Worm (Caenorhabditis elegans) whole organism, L1 larva: ENCODE measurements around the gene ZK1248.4.

Experiments used
- C16A3.4 ChIP-seq: fragments of 150-350 bp; optimal IDR thresholded peaks from 2 replicates; lab custom pipeline; 2014; ENCODE audit warnings: missing biosample characterization, missing genetic modification characterization
- C34B4.2 ChIP-seq: sonication (generic microtip); optimal IDR thresholded peaks from 2 replicates; lab custom pipeline; 2017; ENCODE audit warnings: mild to moderate bottlenecking, missing genetic modification characterization, missing compliant biosample characterization
- F16B12.6 ChIP-seq: fragments of 150-350 bp; optimal IDR thresholded peaks from 2 replicates; lab custom pipeline; 2014; ENCODE audit warnings: missing biosample characterization, missing genetic modification characterization
- alr-1 ChIP-seq: fragments of 200-800 bp; sonication (Bioruptor generic); optimal IDR thresholded peaks from 2 replicates; lab custom pipeline; 2018; ENCODE audit warnings: borderline replicate concordance, mild to moderate bottlenecking, missing genetic modification characterization, missing compliant biosample characterization
- aly-2 ChIP-seq: fragments of 150-350 bp; optimal IDR thresholded peaks from 2 replicates; lab custom pipeline; 2014; ENCODE audit warnings: missing biosample characterization, missing genetic modification characterization
- ceh-8 ChIP-seq: fragments of 200-800 bp; sonication (Bioruptor generic); optimal IDR thresholded peaks from 2 replicates; lab custom pipeline; 2018; ENCODE audit warnings: mild to moderate bottlenecking, missing genetic modification characterization, moderate library complexity, missing compliant biosample characterization
- ceh-82 ChIP-seq, 3 experiments: fragments of 150-350 bp in 1 of 3; sonication (generic microtip) in 2 of 3; optimal IDR thresholded peaks; 2 replicates each; lab custom pipeline; 2014 to 2017; ENCODE audit warnings: missing biosample characterization in 3 of 3, missing genetic modification characterization in 3 of 3
- ces-1 ChIP-seq: fragments of 150-350 bp; optimal IDR thresholded peaks from 2 replicates; lab custom pipeline; 2014; ENCODE audit warnings: missing biosample characterization, missing genetic modification reagents, missing genetic modification characterization
- dpl-1 ChIP-seq, 3 experiments: fragments of 150-350 bp in 2 of 3; sonication (generic microtip) in 1 of 3; optimal IDR thresholded peaks; 2 replicates each; lab custom pipeline; 2014 to 2017; ENCODE audit warnings: missing biosample characterization in 3 of 3, missing genetic modification characterization in 3 of 3, missing genetic modification reagents in 3 of 3
- dsc-1 ChIP-seq: sonication (generic microtip); optimal IDR thresholded peaks from 2 replicates; lab custom pipeline; 2016; ENCODE audit warnings: mild to moderate bottlenecking, missing genetic modification characterization, missing compliant biosample characterization
- efl-1 ChIP-seq, 4 experiments: fragments of 150-350 bp; optimal IDR thresholded peaks in 3 of 4; peaks in 1 of 4; 1 replicate in 1 of 4; 2 replicates in 3 of 4; lab custom pipeline; 2014; ENCODE audit warnings: missing biosample characterization in 2 of 4, missing genetic modification characterization in 2 of 4, missing genetic modification reagents in 2 of 4
- egl-13 ChIP-seq: sonication (generic microtip); optimal IDR thresholded peaks from 2 replicates; lab custom pipeline; 2016; ENCODE audit warnings: missing genotype, missing genetic modification reagents, missing genetic modification characterization, missing compliant biosample characterization
- elt-2 ChIP-seq: sonication (generic microtip); optimal IDR thresholded peaks from 2 replicates; lab custom pipeline; 2016; ENCODE audit warnings: missing genetic modification characterization, mild to moderate bottlenecking, inconsistent platforms, missing compliant biosample characterization, missing genetic modification reagents
- fkh-8 ChIP-seq: sonication (generic microtip); optimal IDR thresholded peaks from 2 replicates; lab custom pipeline; 2016; ENCODE audit warnings: mild to moderate bottlenecking, missing genetic modification characterization, missing compliant biosample characterization
- fos-1 ChIP-seq: fragments of 150-350 bp; optimal IDR thresholded peaks from 2 replicates; lab custom pipeline; 2014; ENCODE audit warnings: missing biosample characterization, missing genetic modification characterization
- grh-1 ChIP-seq: fragments of 200-800 bp; sonication (Bioruptor generic); IDR thresholded peaks from 2 replicates; pipeline ENCODE4 v1.3.6; 2022; ENCODE audit warnings: missing genetic modification reagents, missing genetic modification characterization, missing compliant biosample characterization
- hlh-17 ChIP-seq: fragments of 200-800 bp; sonication (Bioruptor generic); optimal IDR thresholded peaks from 2 replicates; lab custom pipeline; 2018; ENCODE audit warnings: missing genetic modification characterization, mild to moderate bottlenecking, missing compliant biosample characterization, moderate library complexity, borderline replicate concordance
- hlh-4 ChIP-seq: sonication (generic microtip); optimal IDR thresholded peaks from 2 replicates; lab custom pipeline; 2016; ENCODE audit warnings: mild to moderate bottlenecking, missing genetic modification characterization, missing compliant biosample characterization
- isw-1 ChIP-seq: fragments of 200-800 bp; sonication (Bioruptor generic); IDR thresholded peaks from 2 replicates; pipeline ENCODE4 v1.3.6; 2022; ENCODE audit warnings: missing genetic modification characterization, missing compliant biosample characterization
- jun-1 ChIP-seq: fragments of 150-350 bp; optimal IDR thresholded peaks from 2 replicates; lab custom pipeline; 2014; ENCODE audit warnings: missing biosample characterization, missing genetic modification reagents, missing genetic modification characterization
- lin-13 ChIP-seq: fragments of 150-350 bp; optimal IDR thresholded peaks from 2 replicates; lab custom pipeline; 2014; ENCODE audit warnings: missing biosample characterization, missing genetic modification reagents, missing genetic modification characterization
- lin-14 ChIP-seq: fragments of 200-800 bp; sonication (Bioruptor generic); optimal IDR thresholded peaks from 2 replicates; lab custom pipeline; 2018; ENCODE audit warnings: mild to moderate bottlenecking, missing genetic modification characterization, moderate library complexity, missing compliant biosample characterization
- lin-35 ChIP-seq, 2 experiments: fragments of 150-350 bp; optimal IDR thresholded peaks; 2 replicates each; lab custom pipeline; 2014; ENCODE audit warnings: missing biosample characterization in 2 of 2, missing genetic modification characterization in 2 of 2, missing genetic modification reagents in 2 of 2
- lin-39 ChIP-seq: fragments of 150-350 bp; optimal IDR thresholded peaks from 2 replicates; lab custom pipeline; 2014; ENCODE audit warnings: missing biosample characterization, missing genetic modification reagents, missing genetic modification characterization
- lsy-2 ChIP-seq, 2 experiments: fragments of 150-350 bp; optimal IDR thresholded peaks; 2 replicates each; lab custom pipeline; 2014; ENCODE audit warnings: missing biosample characterization in 2 of 2, missing genetic modification characterization in 2 of 2
- mdl-1 ChIP-seq, 2 experiments: fragments of 150-350 bp; optimal IDR thresholded peaks; 2 replicates each; lab custom pipeline; 2014 to 2017; ENCODE audit warnings: missing biosample characterization in 2 of 2, missing genetic modification characterization in 2 of 2, inconsistent platforms in 1 of 2
- mep-1 ChIP-seq: fragments of 150-350 bp; optimal IDR thresholded peaks from 2 replicates; lab custom pipeline; 2014; ENCODE audit warnings: missing biosample characterization, missing genetic modification characterization
- nhr-19 ChIP-seq: fragments of 200-800 bp; sonication (Bioruptor generic); conservative IDR thresholded peaks from 2 replicates; pipeline ENCODE4 v1.3.6; 2022; ENCODE audit warnings: missing genetic modification characterization, missing compliant biosample characterization
- nhr-20 ChIP-seq: sonication (generic microtip); optimal IDR thresholded peaks from 2 replicates; lab custom pipeline; 2016; ENCODE audit warnings: mild to moderate bottlenecking, missing genetic modification characterization, missing compliant biosample characterization
- nhr-47 ChIP-seq: sonication (generic microtip); optimal IDR thresholded peaks from 2 replicates; lab custom pipeline; 2016; ENCODE audit warnings: mild to moderate bottlenecking, missing genetic modification characterization, moderate library complexity, missing compliant biosample characterization
- nhr-71 ChIP-seq: sonication (generic microtip); optimal IDR thresholded peaks from 2 replicates; lab custom pipeline; 2016; ENCODE audit warnings: mild to moderate bottlenecking, missing genetic modification characterization, moderate library complexity, missing compliant biosample characterization
- nhr-76 ChIP-seq: sonication (generic microtip); optimal IDR thresholded peaks from 2 replicates; lab custom pipeline; 2017; ENCODE audit warnings: missing biosample characterization, missing genetic modification characterization
- nhr-85 ChIP-seq: sonication (generic microtip); peaks from one replicate; lab custom pipeline; 2016; ENCODE audit warnings: missing genetic modification characterization, inconsistent platforms, missing compliant biosample characterization
- nhr-90 ChIP-seq: sonication (generic microtip); optimal IDR thresholded peaks from 2 replicates; lab custom pipeline; 2016; ENCODE audit warnings: mild to moderate bottlenecking, missing genetic modification characterization, missing compliant biosample characterization; ENCODE audit not compliant: poor library complexity
- pax-3 ChIP-seq: fragments of 200-800 bp; sonication (Bioruptor generic); optimal IDR thresholded peaks from 2 replicates; lab custom pipeline; 2018; ENCODE audit warnings: mild to moderate bottlenecking, missing genetic modification characterization, moderate library complexity, missing compliant biosample characterization
- rnt-1 ChIP-seq: sonication (generic microtip); optimal IDR thresholded peaks from 2 replicates; lab custom pipeline; 2016; ENCODE audit warnings: mild to moderate bottlenecking, missing genetic modification characterization, moderate library complexity, missing compliant biosample characterization
- skn-1 ChIP-seq: fragments of 150-350 bp; optimal IDR thresholded peaks from 2 replicates; lab custom pipeline; 2014; ENCODE audit warnings: missing biosample characterization, missing genetic modification characterization
- snu-23 ChIP-seq: sonication (generic microtip); optimal IDR thresholded peaks from 2 replicates; lab custom pipeline; 2016; ENCODE audit warnings: missing genetic modification characterization, missing compliant biosample characterization
- sptf-1 ChIP-seq: fragments of 150-350 bp; optimal IDR thresholded peaks from 2 replicates; lab custom pipeline; 2014; ENCODE audit warnings: missing biosample characterization, missing genetic modification characterization
- swsn-7 ChIP-seq: sonication (generic microtip); optimal IDR thresholded peaks from 2 replicates; lab custom pipeline; 2016; ENCODE audit warnings: missing genetic modification characterization, missing compliant biosample characterization
- tbx-2 ChIP-seq: sonication (generic microtip); optimal IDR thresholded peaks from 2 replicates; lab custom pipeline; 2016; ENCODE audit warnings: missing genetic modification characterization, missing compliant biosample characterization
- unc-130 ChIP-seq: fragments of 150-350 bp; optimal IDR thresholded peaks from 2 replicates; lab custom pipeline; 2017; ENCODE audit warnings: missing biosample characterization, missing genetic modification characterization, inconsistent platforms
- unc-86 ChIP-seq: sonication (generic microtip); optimal IDR thresholded peaks from 2 replicates; lab custom pipeline; 2016; ENCODE audit warnings: missing genetic modification characterization, missing compliant biosample characterization
- unc-98 ChIP-seq: fragments of 200-800 bp; sonication (Bioruptor generic); IDR thresholded peaks from 2 replicates; pipeline ENCODE4 v1.3.6; 2022; ENCODE audit warnings: missing genetic modification characterization, missing compliant biosample characterization
- xbp-1 ChIP-seq: sonication (generic microtip); optimal IDR thresholded peaks from 2 replicates; lab custom pipeline; 2016; ENCODE audit warnings: missing genetic modification characterization, missing compliant biosample characterization
- zip-4 ChIP-seq: fragments of 200-800 bp; sonication (Bioruptor generic); optimal IDR thresholded peaks from 2 replicates; lab custom pipeline; 2018; ENCODE audit warnings: mild to moderate bottlenecking, missing genetic modification characterization, moderate library complexity, missing compliant biosample characterization
- ztf-11 ChIP-seq, 2 experiments: sonication (generic microtip); optimal IDR thresholded peaks; 2 replicates each; lab custom pipeline; 2016 to 2017; ENCODE audit warnings: missing genetic modification characterization in 2 of 2, missing biosample characterization in 1 of 2, missing compliant biosample characterization in 1 of 2
- ztf-4 ChIP-seq: fragments of 150-350 bp; optimal IDR thresholded peaks from 2 replicates; lab custom pipeline; 2014; ENCODE audit warnings: missing biosample characterization, missing genetic modification characterization

Gene ZK1248.4

DNA sequence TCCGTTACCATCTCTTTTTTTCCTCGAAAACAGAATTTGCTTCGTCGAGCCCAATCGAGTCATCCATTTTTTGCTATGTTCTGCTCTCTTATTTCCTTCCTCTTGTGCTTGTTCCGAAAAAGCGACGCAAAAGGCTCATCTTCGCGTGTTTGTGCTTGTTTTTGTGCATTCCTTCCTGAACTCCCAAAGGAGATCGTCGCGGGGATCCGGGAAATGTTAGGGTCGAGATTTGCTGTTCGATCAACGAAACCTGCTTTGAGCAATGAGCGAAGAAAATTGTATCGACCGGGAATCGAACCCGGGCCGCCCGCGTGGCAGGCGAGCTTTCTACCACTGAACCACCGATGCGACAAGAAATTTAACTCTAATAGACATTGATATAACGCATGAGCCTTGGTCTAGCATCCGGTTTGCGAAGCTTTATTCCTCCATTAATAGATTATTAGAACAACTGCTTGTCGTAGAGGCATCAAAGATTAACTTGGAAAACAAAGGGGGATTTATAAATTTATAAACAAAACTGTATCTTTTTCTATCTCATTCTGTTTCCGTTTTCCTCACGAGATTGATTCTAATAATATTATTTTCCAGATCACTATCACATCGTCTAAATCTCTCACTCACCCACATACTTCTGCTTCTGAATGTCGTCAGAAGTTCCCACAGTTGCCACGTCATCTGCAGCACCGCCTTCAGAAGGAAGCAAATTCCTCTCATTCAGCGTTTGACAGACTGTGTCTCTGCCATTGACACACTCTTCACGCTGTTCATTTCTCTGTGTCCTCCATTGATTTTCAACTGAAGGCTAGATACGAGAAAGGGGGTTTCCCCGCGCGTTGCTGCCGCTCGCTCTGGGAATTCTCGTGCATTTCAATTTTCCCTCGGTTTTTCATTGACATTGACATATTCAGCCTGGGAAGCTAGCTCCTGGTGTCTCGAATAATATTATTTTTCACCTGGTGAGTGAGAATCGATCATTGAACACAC is 36.2 kb upstream of the ZK1248.4 start, which contains the start of gene K05F1.6:
TSS of gene K05F1.6 (plus strand) at position 586 of the 987 bp plus-strand sequence.
- peak in 2 of 3 experiments; percentile 32 for TF ChIP-seq ceh-82 (tag; optimal IDR thresholded peaks at IDR 0.05; lab: Kevin White, UChicago)
- no peak for TF ChIP-seq hlh-4 (tag; lab: Kevin White, UChicago)
- 0 out of 2 replicates have a peak, but pooled peaks have one; percentile 53 for TF ChIP-seq unc-98 (GFP tag; lab: Robert Waterston, UW)
- peak; percentile 39 for TF ChIP-seq xbp-1 (tag; lab: Kevin White, UChicago)
- TF ChIP-seq isw-1 (GFP tag; lab: Robert Waterston, UW): 0 out of 2 replicates have a peak, but pooled peaks have one; percentile 1
- TF ChIP-seq swsn-7 (tag; lab: Kevin White, UChicago): peak; percentile 42
- TF ChIP-seq rnt-1 (tag; lab: Kevin White, UChicago): peak; percentile 78
- peak; percentile 9 for TF ChIP-seq unc-86 (tag; lab: Kevin White, UChicago)
- peak; percentile 1 for TF ChIP-seq jun-1 (tag; lab: Kevin White, UChicago)
- TF ChIP-seq lin-35 (GFP tag; optimal IDR thresholded peaks at IDR 0.05; lab: Kevin White, UChicago): peak; percentile 6 to 44
- peak; percentile 29 for TF ChIP-seq fos-1 (tag; lab: Kevin White, UChicago)
- peak in 1 of 3 experiments; percentile 8 for TF ChIP-seq dpl-1 (GFP tag; optimal IDR thresholded peaks at IDR 0.05; lab: Kevin White, UChicago)
- peak in 1 of 2 experiments; percentile 58 for TF ChIP-seq mdl-1 (tag; optimal IDR thresholded peaks at IDR 0.05; lab: Kevin White, UChicago)
- TF ChIP-seq nhr-47: peak; percentile 73
- no peak for TF ChIP-seq sptf-1 (tag; lab: Kevin White, UChicago)
- TF ChIP-seq efl-1 (optimal IDR thresholded peaks at IDR 0.05; lab: Kevin White, UChicago): peak; percentile 40 to 69
- peak in 1 of 2 experiments; percentile 94 for TF ChIP-seq efl-1 (GFP tag; optimal IDR thresholded peaks at IDR 0.05 in 1 of 2; lab: Kevin White, UChicago)
- peak; percentile 15 for TF ChIP-seq ztf-4 (tag; lab: Kevin White, UChicago)
- peak; percentile 70 for TF ChIP-seq dsc-1 (tag; lab: Kevin White, UChicago)
- TF ChIP-seq lin-13 (GFP tag; lab: Kevin White, UChicago): peak; percentile 22
- TF ChIP-seq pax-3 (tag; lab: Kevin White, UChicago): peak; percentile 19
- TF ChIP-seq C34B4.2 (tag; lab: Kevin White, UChicago): no peak
- TF ChIP-seq hlh-17: no peak
- TF ChIP-seq unc-130: peak; percentile 52
- TF ChIP-seq aly-2: no peak
- TF ChIP-seq lin-14: peak; percentile 56
- TF ChIP-seq mep-1: peak; percentile 52
- TF ChIP-seq nhr-76 (tag; lab: Kevin White, UChicago): peak; percentile 20
- TF ChIP-seq nhr-20: peak; percentile 55
- TF ChIP-seq nhr-90 (tag; lab: Kevin White, UChicago): peak; percentile 65
- TF ChIP-seq C16A3.4: peak; percentile 59
- 0 out of 2 replicates have a peak, but pooled peaks have one; percentile 45 for TF ChIP-seq grh-1 (GFP tag; lab: Robert Waterston, UW)
- TF ChIP-seq elt-2 (tag; lab: Kevin White, UChicago): peak; percentile 70
- TF ChIP-seq fkh-8 (tag; lab: Kevin White, UChicago): peak; percentile 41
- TF ChIP-seq lin-39: no peak
- TF ChIP-seq nhr-71 (tag; lab: Kevin White, UChicago): peak; percentile 78
- peak; percentile 53 for TF ChIP-seq nhr-85 (tag; lab: Kevin White, UChicago)
- TF ChIP-seq ceh-8: peak; percentile 19
- TF ChIP-seq egl-13: peak; percentile 44
- no peak for TF ChIP-seq ces-1 (GFP tag; lab: Kevin White, UChicago)
- peak; percentile 19 for TF ChIP-seq zip-4 (GFP tag; lab: Kevin White, UChicago)
- peak; percentile 18 for TF ChIP-seq tbx-2
- peak; percentile 11 for TF ChIP-seq skn-1 (tag; lab: Kevin White, UChicago)
- peak in 1 of 2 experiments; percentile 36 for TF ChIP-seq ztf-11 (tag; optimal IDR thresholded peaks at IDR 0.05; lab: Kevin White, UChicago)
- peak; percentile 72 for TF ChIP-seq nhr-19 (GFP tag; lab: Robert Waterston, UW)
- no peak for TF ChIP-seq F16B12.6 (tag; lab: Kevin White, UChicago)
- no peak for TF ChIP-seq alr-1 (tag; lab: Kevin White, UChicago)
- TF ChIP-seq lsy-2 (tag; optimal IDR thresholded peaks at IDR 0.05; lab: Kevin White, UChicago): peak in 1 of 2 experiments; percentile 52
- peak; percentile 20 for TF ChIP-seq snu-23 (GFP tag; lab: Kevin White, UChicago)
